Fruit fly (Drosophila melanogaster): ENCODE data around the gene gro.

- TF ChIP-seq Hr96 (GFP tag; optimal IDR thresholded peaks at IDR 0.05) (no peak), cic (GFP tag; optimal IDR thresholded peaks at IDR 0.05) (no peak), Clk (GFP tag; optimal IDR thresholded peaks at IDR 0.05) (no peak), cnc (optimal IDR thresholded peaks at IDR 0.05) (no peak), toe (GFP tag; optimal IDR thresholded peaks at IDR 0.05) (no peak), CG33017 (tag; optimal IDR thresholded peaks at IDR 0.05) (no peak), CG7101 (tag; optimal IDR thresholded peaks at IDR 0.05) (no peak), kay (GFP tag; ENCODE audit: borderline replicate concordance) (no peak)
Measured at dm6 chr3R:26002570-26003332, 38.8 kb upstream of the gro start.

Data from whole organism, adult.